Worm (Caenorhabditis elegans): ENCODE measurements around the gene snt-6.

- TF ChIP-seq ref-1 (GFP tag; conservative IDR thresholded peaks at IDR 0.05): no peak
- no peak for TF ChIP-seq ztf-29 (GFP tag; IDR thresholded peaks at IDR 0.05)
- no peak for TF ChIP-seq ztf-23 (GFP tag; IDR thresholded peaks at IDR 0.05)
- no peak for TF ChIP-seq flt-1 (GFP tag; IDR thresholded peaks at IDR 0.05)
- TF ChIP-seq klf-2 (GFP tag; conservative IDR thresholded peaks at IDR 0.05): no peak
- TF ChIP-seq med-1 (GFP tag; optimal IDR thresholded peaks at IDR 0.05; ENCODE audit: insufficient read depth): no peak
- no peak for TF ChIP-seq T22C8.4 (GFP tag; IDR thresholded peaks at IDR 0.05)
- TF ChIP-seq tab-1 (GFP tag; IDR thresholded peaks at IDR 0.05): no peak
Observed at ce11 chrII:765219-765618, 15.2 kb upstream of the snt-6 start, which contains the start of gene C08G5.7.

All from whole organism, midembryonic.